Worm (Caenorhabditis elegans) whole organism, mixed stage, embryonic: Measurements from ENCODE around the gene dylt-2.

ENCODE experiments used
- M03D4.4 ChIP-seq: sonication (generic microtip); optimal IDR thresholded peaks from 2 replicates; lab custom pipeline; 2017; ENCODE audit warnings: mild to moderate bottlenecking, missing genetic modification characterization, missing compliant biosample characterization
- flh-1 ChIP-seq: fragments of 200-800 bp; sonication (Bioruptor generic); optimal IDR thresholded peaks from 2 replicates; lab custom pipeline; 2018; ENCODE audit warnings: mild to moderate bottlenecking, missing genetic modification characterization, moderate library complexity, missing compliant biosample characterization
- ham-2 ChIP-seq: fragments of 200-800 bp; sonication (Bioruptor generic); optimal IDR thresholded peaks from 2 replicates; lab custom pipeline; 2018; ENCODE audit warnings: mild to moderate bottlenecking, missing genetic modification characterization, missing compliant biosample characterization
- lsy-2 ChIP-seq: fragments of 150-350 bp; optimal IDR thresholded peaks from 2 replicates; lab custom pipeline; 2014; ENCODE audit warnings: missing biosample characterization, missing genetic modification characterization
- mep-1 ChIP-seq: fragments of 150-350 bp; optimal IDR thresholded peaks from 2 replicates; lab custom pipeline; 2017; ENCODE audit warnings: missing biosample characterization, missing genetic modification reagents, missing genetic modification characterization, inconsistent platforms
- snpc-4 ChIP-seq: fragments of 150-350 bp; optimal IDR thresholded peaks from 2 replicates; lab custom pipeline; 2014; ENCODE audit warnings: missing biosample characterization, missing genetic modification characterization
- unc-39 ChIP-seq: fragments of 150-350 bp; optimal IDR thresholded peaks from 2 replicates; lab custom pipeline; 2014; ENCODE audit warnings: missing biosample characterization, missing genetic modification characterization
- unc-62 ChIP-seq: fragments of 150-350 bp; optimal IDR thresholded peaks from 2 replicates; lab custom pipeline; 2014; ENCODE audit warnings: missing biosample characterization, missing genetic modification reagents, missing genetic modification characterization
- zip-8 ChIP-seq: fragments of 150-350 bp; optimal IDR thresholded peaks from 2 replicates; lab custom pipeline; 2014; ENCODE audit warnings: missing biosample characterization, missing genetic modification characterization
- ztf-11 ChIP-seq: fragments of 150-350 bp; optimal IDR thresholded peaks from 2 replicates; lab custom pipeline; 2014; ENCODE audit warnings: missing biosample characterization, missing genetic modification characterization

ce11 chrX:8911077-8911476, 28.9 kb downstream of the dylt-2 start, which contains the start of gene cyn-8:
- no peak for TF ChIP-seq unc-62
- no peak for TF ChIP-seq zip-8 (tag; lab: Kevin White, UChicago)
- TF ChIP-seq mep-1 (tag; lab: Kevin White, UChicago), result peak; percentile 33
- no peak for TF ChIP-seq M03D4.4 (tag; lab: Kevin White, UChicago)
- TF ChIP-seq flh-1 (GFP tag; lab: Kevin White, UChicago), result no peak
- no peak for TF ChIP-seq unc-39 (tag; lab: Kevin White, UChicago)
- TF ChIP-seq snpc-4 (tag; lab: Kevin White, UChicago), result no peak
- TF ChIP-seq ztf-11 (tag; lab: Kevin White, UChicago), result no peak
- TF ChIP-seq lsy-2 (tag; lab: Kevin White, UChicago), result no peak
- TF ChIP-seq ham-2, result no peak
